Fruit fly (Drosophila melanogaster): ENCODE measurements around the gene CG4686.
A peak's percentile ranks its signal among the peaks of the same experiment; 100 is the strongest.

Gene CG4686

DNA sequence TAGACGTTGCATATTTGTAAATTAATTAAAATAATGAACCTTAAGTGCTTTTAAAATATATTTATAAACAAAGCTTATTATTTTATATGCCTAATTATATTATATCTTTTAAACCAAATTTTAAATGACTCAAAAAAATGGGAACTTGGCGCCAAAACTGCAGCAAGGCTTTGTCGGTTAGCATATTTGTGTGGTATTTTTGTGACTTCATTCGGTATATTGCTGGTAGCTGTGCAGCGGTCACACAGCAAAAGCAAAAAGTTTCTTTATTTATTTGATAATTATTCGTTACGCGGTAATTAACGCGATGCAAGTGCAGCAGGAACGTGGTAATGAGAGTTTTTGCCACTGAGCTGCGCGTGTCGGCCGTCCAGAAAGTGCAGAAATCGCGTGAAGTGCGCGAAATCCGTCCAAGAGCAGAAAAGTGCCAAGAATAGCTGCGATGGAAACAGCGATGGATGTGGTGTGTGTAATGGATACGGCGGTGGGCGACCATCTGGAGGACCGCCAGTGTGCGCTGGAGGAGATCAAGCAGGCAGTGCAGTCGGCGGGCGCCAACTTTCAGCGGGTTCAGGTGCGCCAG, 15.3 kb downstream of the CG4686 start, which contains the start of gene Ask1 (continued):
- TF ChIP-seq Pdp1 (GFP tag; optimal IDR thresholded peaks at IDR 0.05) (peak in 1 of 2 experiments; percentile 48), fru (optimal IDR thresholded peaks at IDR 0.05) (no peak), crol (GFP tag; IDR thresholded peaks at IDR 0.05) (no peak), zen (tag; optimal IDR thresholded peaks at IDR 0.05) (peak; percentile 44), gsb-n (tag; optimal IDR thresholded peaks at IDR 0.05) (no peak), CG6813 (GFP tag; optimal IDR thresholded peaks at IDR 0.05) (no peak), Drgx (GFP tag; IDR thresholded peaks at IDR 0.05) (no peak), Lpt (GFP tag; optimal IDR thresholded peaks at IDR 0.05) (no peak), Dp (GFP tag; optimal IDR thresholded peaks at IDR 0.05) (peak; percentile 85), Spps (tag; optimal IDR thresholded peaks at IDR 0.05) (no peak), CG9797 (GFP tag; optimal IDR thresholded peaks at IDR 0.05) (peak; percentile 81), YL-1 (GFP tag; optimal IDR thresholded peaks at IDR 0.05) (no peak), Sry-β (GFP tag; optimal IDR thresholded peaks at IDR 0.05) (no peak), CG10366 (GFP tag; IDR thresholded peaks at IDR 0.05) (no peak), CG6254 (GFP tag; optimal IDR thresholded peaks at IDR 0.05) (peak; percentile 98), cato (GFP tag; optimal IDR thresholded peaks at IDR 0.05; ENCODE audit: borderline replicate concordance) (no peak), CG7987 (GFP tag; optimal IDR thresholded peaks at IDR 0.05) (no peak), CG33557 (GFP tag; optimal IDR thresholded peaks at IDR 0.05) (no peak), CG18011 (GFP tag; optimal IDR thresholded peaks at IDR 0.05) (no peak), trem (tag; optimal IDR thresholded peaks at IDR 0.05) (peak; percentile 22), CG4617 (GFP tag; optimal IDR thresholded peaks at IDR 0.05; ENCODE audit: borderline replicate concordance) (peak; percentile 81), CG17385 (GFP tag; optimal IDR thresholded peaks at IDR 0.05) (no peak), Jarid2 (GFP tag; optimal IDR thresholded peaks at IDR 0.05) (no peak), CG8765 (GFP tag; IDR thresholded peaks at IDR 0.05) (no peak), CG18764 (GFP tag; optimal IDR thresholded peaks at IDR 0.05) (no peak), CG15073 (GFP tag; optimal IDR thresholded peaks at IDR 0.05) (peak; percentile 78), CG16813 (GFP tag; IDR thresholded peaks at IDR 0.05; ENCODE audit: partially characterized antibody) (peak; percentile 22; the same call in 1 of the 3 replicates), CG18599 (GFP tag; optimal IDR thresholded peaks at IDR 0.05) (no peak), CG7745 (tag; optimal IDR thresholded peaks at IDR 0.05) (peak; percentile 3), lbe (GFP tag; optimal IDR thresholded peaks at IDR 0.05) (peak; percentile 53), scrt (GFP tag; optimal IDR thresholded peaks at IDR 0.05) (peak; percentile 60), HLH54F (GFP tag; optimal IDR thresholded peaks at IDR 0.05) (no peak), kah (GFP tag; optimal IDR thresholded peaks at IDR 0.05) (peak; percentile 73), Ravus (GFP tag; IDR thresholded peaks at IDR 0.05) (no peak), CG9437 (GFP tag; optimal IDR thresholded peaks at IDR 0.05) (no peak), stwl (tag; optimal IDR thresholded peaks at IDR 0.05) (peak; percentile 11), Adf1 (GFP tag; IDR thresholded peaks at IDR 0.05) (no peak), otp (GFP tag; IDR thresholded peaks at IDR 0.05) (peak; percentile 19; the same call in 1 of the 3 replicates), crc (GFP tag; optimal IDR thresholded peaks at IDR 0.05) (no peak), CG4854 (GFP tag; optimal IDR thresholded peaks at IDR 0.05) (peak; percentile 15)

- peak; percentile 51 for TF ChIP-seq CG3281 (GFP tag; optimal IDR thresholded peaks at IDR 0.05)
- peak; percentile 58 for TF ChIP-seq sob (GFP tag; IDR thresholded peaks at IDR 0.05)
- peak; percentile 10 for TF ChIP-seq CG16815 (GFP tag; optimal IDR thresholded peaks at IDR 0.05)
- no peak for TF ChIP-seq Jarid2 (GFP tag; optimal IDR thresholded peaks at IDR 0.05)
- no peak for TF ChIP-seq CG7271 (tag; optimal IDR thresholded peaks at IDR 0.05)
- TF ChIP-seq CG4360 (GFP tag; IDR thresholded peaks at IDR 0.05) = peak; percentile 62
- TF ChIP-seq CG2129 (GFP tag; IDR thresholded peaks at IDR 0.05; ENCODE audit: partially characterized antibody) = no peak
- TF ChIP-seq CG11560 (tag; IDR thresholded peaks at IDR 0.05) = no peak
- TF ChIP-seq sim (GFP tag; IDR thresholded peaks at IDR 0.05) = no peak
- TF ChIP-seq CG14014 (GFP tag; IDR thresholded peaks at IDR 0.05) = peak; percentile 24; the same call in 1 of the 2 replicates
- TF ChIP-seq CG6175 (GFP tag; IDR thresholded peaks at IDR 0.05) = no peak
- peak; percentile 27 for TF ChIP-seq Dek (tag; optimal IDR thresholded peaks at IDR 0.05)
These were observed 16.2 kb downstream of the CG4686 start for dm6 chr3R:19880431-19880939.

Measured in whole organism, embryonic.